Fruit fly (Drosophila melanogaster) whole organism, embryonic: ENCODE measurements around the gene GlnRS.

ENCODE experiments used
- ATbp ChIP-seq: fragments of 200-800 bp; sonication (Bioruptor generic); optimal IDR thresholded peaks from 2 replicates; lab custom pipeline; 2017; ENCODE audit warnings: missing biosample characterization, mild to moderate bottlenecking, missing genetic modification characterization, missing genetic modification reagents
- Atf6 ChIP-seq: fragments of 200-800 bp; sonication (Bioruptor generic); IDR thresholded peaks from 2 replicates; pipeline ENCODE4 v1.3.6; 2022; ENCODE audit warnings: missing biosample characterization, missing genetic modification characterization
- CG10431 ChIP-seq: fragments of 200-800 bp; sonication (Bioruptor generic); optimal IDR thresholded peaks from 3 replicates; lab custom pipeline; 2018; ENCODE audit warnings: missing biosample characterization, mild to moderate bottlenecking, missing genetic modification characterization
- CG11560 ChIP-seq: fragments of 200-800 bp; sonication (Bioruptor generic); IDR thresholded peaks from 3 replicates; pipeline ENCODE4 v1.3.6; 2022; ENCODE audit warnings: missing biosample characterization, missing genetic modification characterization
- CG11723 ChIP-seq: fragments of 200-800 bp; sonication (Bioruptor generic); optimal IDR thresholded peaks from 2 replicates; lab custom pipeline; 2017; ENCODE audit warnings: missing biosample characterization, mild to moderate bottlenecking, missing genetic modification characterization
- CG13123 ChIP-seq: fragments of 200-800 bp; sonication (Bioruptor generic); optimal IDR thresholded peaks from 2 replicates; lab custom pipeline; 2016; ENCODE audit warnings: missing biosample characterization, missing genetic modification characterization
- CG13775 ChIP-seq: fragments of 200-800 bp; sonication (Bioruptor generic); optimal IDR thresholded peaks from 3 replicates; lab custom pipeline; 2017; ENCODE audit warnings: missing biosample characterization, mild to moderate bottlenecking, missing genetic modification characterization
- CG14050 ChIP-seq: fragments of 200-800 bp; sonication (Bioruptor generic); IDR thresholded peaks from 3 replicates; pipeline ENCODE4 v1.3.6; 2022; ENCODE audit warnings: missing biosample characterization, missing genetic modification characterization
- CG15601 ChIP-seq: fragments of 200-800 bp; sonication (Bioruptor generic); optimal IDR thresholded peaks from 3 replicates; lab custom pipeline; 2019; ENCODE audit warnings: missing biosample characterization, mild to moderate bottlenecking, missing genetic modification characterization, moderate library complexity
- CG17802 ChIP-seq: fragments of 200-800 bp; sonication (Bioruptor generic); optimal IDR thresholded peaks from 2 replicates; lab custom pipeline; 2018; ENCODE audit warnings: missing biosample characterization, mild to moderate bottlenecking, missing genetic modification characterization, moderate library complexity
- CG30431 ChIP-seq: fragments of 200-800 bp; sonication (Bioruptor generic); optimal IDR thresholded peaks from 2 replicates; lab custom pipeline; 2017; ENCODE audit warnings: missing biosample characterization, missing genetic modification characterization
- CG31388 ChIP-seq: fragments of 200-800 bp; sonication (Bioruptor generic); optimal IDR thresholded peaks from 2 replicates; lab custom pipeline; 2016; ENCODE audit warnings: missing biosample characterization, missing genetic modification characterization
- CG32767 ChIP-seq: fragments of 200-800 bp; sonication (Bioruptor generic); IDR thresholded peaks from 2 replicates; pipeline ENCODE4 v1.3.6; 2022; ENCODE audit warnings: missing biosample characterization, missing genetic modification characterization
- CG3281 ChIP-seq: fragments of 200-800 bp; sonication (Bioruptor generic); optimal IDR thresholded peaks from 3 replicates; lab custom pipeline; 2017; ENCODE audit warnings: missing biosample characterization, mild to moderate bottlenecking, missing genetic modification characterization
- CG4404 ChIP-seq: fragments of 200-800 bp; sonication (Bioruptor generic); IDR thresholded peaks from 2 replicates; pipeline ENCODE4 v1.3.6; 2022; ENCODE audit warnings: missing biosample characterization, missing genetic modification characterization
- CG5180 ChIP-seq: fragments of 200-800 bp; sonication (Bioruptor generic); optimal IDR thresholded peaks from 3 replicates; lab custom pipeline; 2017; ENCODE audit warnings: missing biosample characterization, missing genetic modification characterization, mild to moderate bottlenecking, moderate library complexity, missing genetic modification reagents
- CG5953 ChIP-seq: fragments of 200-800 bp; sonication (Bioruptor generic); IDR thresholded peaks from 2 replicates; pipeline ENCODE4 v1.3.6; 2022; ENCODE audit warnings: missing biosample characterization, missing genetic modification characterization
- CG7987 ChIP-seq: fragments of 200-800 bp; sonication (Bioruptor generic); optimal IDR thresholded peaks from 2 replicates; lab custom pipeline; 2018; ENCODE audit warnings: missing biosample characterization, mild to moderate bottlenecking, missing genetic modification characterization, moderate library complexity
- CG9932 ChIP-seq: fragments of 200-800 bp; sonication (Bioruptor generic); IDR thresholded peaks from 2 replicates; pipeline ENCODE4 v1.3.6; 2022; ENCODE audit warnings: missing biosample characterization, missing genetic modification characterization
- Dll ChIP-seq: fragments of 200-800 bp; sonication (Bioruptor generic); IDR thresholded peaks from 4 replicates; pipeline ENCODE4 v1.3.6; 2022; ENCODE audit warnings: missing biosample characterization, missing genetic modification characterization; ENCODE audit not compliant: partially characterized antibody
- Fer2 ChIP-seq: fragments of 200-800 bp; sonication (Bioruptor generic); optimal IDR thresholded peaks from 2 replicates; lab custom pipeline; 2018; ENCODE audit warnings: missing biosample characterization, mild to moderate bottlenecking, missing genetic modification characterization, moderate library complexity
- Fer3 ChIP-seq: fragments of 200-800 bp; sonication (Bioruptor generic); optimal IDR thresholded peaks from 2 replicates; lab custom pipeline; 2018; ENCODE audit warnings: missing biosample characterization, mild to moderate bottlenecking, missing genetic modification characterization, moderate library complexity
- Hand ChIP-seq: fragments of 200-800 bp; sonication (Bioruptor generic); optimal IDR thresholded peaks from 2 replicates; lab custom pipeline; 2017; ENCODE audit warnings: mild to moderate bottlenecking, missing biosample characterization, missing genetic modification reagents, missing genetic modification characterization
- Hmr ChIP-seq: fragments of 200-800 bp; sonication (Bioruptor generic); optimal IDR thresholded peaks from 3 replicates; lab custom pipeline; 2017; ENCODE audit warnings: mild to moderate bottlenecking, missing biosample characterization, missing genetic modification reagents, missing genetic modification characterization
- Mad ChIP-seq: fragments of 200-800 bp; sonication (Bioruptor generic); optimal IDR thresholded peaks from 2 replicates; lab custom pipeline; 2016; ENCODE audit warnings: missing biosample characterization, missing genetic modification characterization
- Meics ChIP-seq: fragments of 200-800 bp; sonication (Bioruptor generic); optimal IDR thresholded peaks from 2 replicates; lab custom pipeline; 2017; ENCODE audit warnings: missing biosample characterization, mild to moderate bottlenecking, missing genetic modification characterization
- NC2α ChIP-seq: fragments of 200-800 bp; sonication (Bioruptor generic); optimal IDR thresholded peaks from 2 replicates; lab custom pipeline; 2016; ENCODE audit warnings: missing biosample characterization, missing genetic modification characterization
- Six4 ChIP-seq: fragments of 200-800 bp; sonication (Bioruptor generic); optimal IDR thresholded peaks from 2 replicates; lab custom pipeline; 2016; ENCODE audit warnings: missing biosample characterization, missing genetic modification characterization
- Sox100B ChIP-seq: fragments of 200-800 bp; sonication (Bioruptor generic); optimal IDR thresholded peaks from 3 replicates; lab custom pipeline; 2018; ENCODE audit warnings: missing biosample characterization, mild to moderate bottlenecking, missing genetic modification characterization
- ab ChIP-seq: fragments of 200-800 bp; sonication (Bioruptor generic); optimal IDR thresholded peaks from 2 replicates; lab custom pipeline; 2016; ENCODE audit warnings: missing biosample characterization, missing genetic modification characterization
- bcd ChIP-seq: fragments of 200-800 bp; sonication (Bioruptor generic); optimal IDR thresholded peaks from 2 replicates; lab custom pipeline; 2017; ENCODE audit warnings: missing biosample characterization, mild to moderate bottlenecking, missing genetic modification characterization
- crc ChIP-seq: fragments of 200-800 bp; sonication (Bioruptor generic); optimal IDR thresholded peaks from 2 replicates; lab custom pipeline; 2016; ENCODE audit warnings: missing biosample characterization, missing genetic modification characterization
- dmrt99B ChIP-seq: fragments of 200-800 bp; sonication (Bioruptor generic); optimal IDR thresholded peaks from 2 replicates; lab custom pipeline; 2018; ENCODE audit warnings: missing biosample characterization, mild to moderate bottlenecking, missing genetic modification characterization, moderate library complexity
- gsb-n ChIP-seq: fragments of 200-800 bp; sonication (Bioruptor generic); optimal IDR thresholded peaks from 3 replicates; lab custom pipeline; 2018; ENCODE audit warnings: missing biosample characterization, mild to moderate bottlenecking, missing genetic modification characterization
- inv ChIP-seq: fragments of 200-800 bp; sonication (Bioruptor generic); IDR thresholded peaks from 2 replicates; pipeline ENCODE4 v1.3.6; 2022; ENCODE audit warnings: missing biosample characterization, missing genetic modification characterization; ENCODE audit not compliant: partially characterized antibody
- lmd ChIP-seq: fragments of 200-800 bp; sonication (Bioruptor generic); IDR thresholded peaks from 2 replicates; pipeline ENCODE4 v1.3.6; 2022; ENCODE audit warnings: missing biosample characterization, missing genetic modification characterization
- nom ChIP-seq: fragments of 200-800 bp; sonication (Bioruptor generic); optimal IDR thresholded peaks from 2 replicates; lab custom pipeline; 2017; ENCODE audit warnings: missing biosample characterization, missing genetic modification characterization, mild to moderate bottlenecking, moderate library complexity, missing genetic modification reagents
- p53 ChIP-seq: fragments of 200-800 bp; sonication (Bioruptor generic); optimal IDR thresholded peaks from 2 replicates; lab custom pipeline; 2016; ENCODE audit warnings: missing biosample characterization, missing genetic modification characterization
- repo ChIP-seq: fragments of 200-800 bp; sonication (Bioruptor generic); optimal IDR thresholded peaks from 2 replicates; lab custom pipeline; 2016; ENCODE audit warnings: missing biosample characterization, missing genetic modification characterization
- rib ChIP-seq: fragments of 200-800 bp; sonication (Bioruptor generic); IDR thresholded peaks from 2 replicates; pipeline ENCODE4 v1.3.6; 2022; ENCODE audit warnings: missing biosample characterization, missing genetic modification characterization
- sc ChIP-seq, 3 experiments: fragments of >200 bp in 2 of 3; fragments of 200-800 bp in 1 of 3; sonication (Bioruptor generic) in 1 of 3; optimal IDR thresholded peaks; 2 replicates in 2 of 3; 3 replicates in 1 of 3; lab custom pipeline; 2017; ENCODE audit warnings: mild to moderate bottlenecking in 1 of 3, missing biosample characterization in 1 of 3, missing genetic modification characterization in 1 of 3, missing genetic modification reagents in 1 of 3
- shn ChIP-seq: fragments of 200-800 bp; sonication (Bioruptor generic); optimal IDR thresholded peaks from 3 replicates; lab custom pipeline; 2016; ENCODE audit warnings: missing biosample characterization, missing genetic modification characterization
- sna ChIP-seq: fragments of 200-800 bp; sonication (Bioruptor generic); IDR thresholded peaks from 2 replicates; pipeline ENCODE4 v1.3.6; 2022; ENCODE audit warnings: missing biosample characterization, missing genetic modification characterization; ENCODE audit not compliant: partially characterized antibody
- stwl ChIP-seq: fragments of 200-800 bp; sonication (Bioruptor generic); optimal IDR thresholded peaks from 3 replicates; lab custom pipeline; 2018; ENCODE audit warnings: missing biosample characterization, mild to moderate bottlenecking, missing genetic modification characterization, moderate library complexity
- sug ChIP-seq: fragments of 200-800 bp; optimal IDR thresholded peaks from 2 replicates; lab custom pipeline; 2019; ENCODE audit warnings: missing biosample characterization, mild to moderate bottlenecking, missing genetic modification characterization, moderate library complexity
- tna ChIP-seq: fragments of 200-800 bp; sonication (Bioruptor generic); IDR thresholded peaks from 2 replicates; pipeline ENCODE4 v1.3.6; 2022; ENCODE audit warnings: missing biosample characterization, missing genetic modification characterization; ENCODE audit not compliant: partially characterized antibody
- toy ChIP-seq: fragments of 200-800 bp; sonication (Bioruptor generic); IDR thresholded peaks from 2 replicates; pipeline ENCODE4 v1.3.6; 2022; ENCODE audit warnings: missing biosample characterization, missing genetic modification characterization
- tup ChIP-seq: fragments of 200-800 bp; sonication (Bioruptor generic); optimal IDR thresholded peaks from 2 replicates; lab custom pipeline; 2016; ENCODE audit warnings: missing biosample characterization, mild to moderate bottlenecking, missing genetic modification characterization, moderate library complexity
- zfh2 ChIP-seq: fragments of 200-800 bp; sonication (Bioruptor generic); optimal IDR thresholded peaks from 2 replicates; lab custom pipeline; 2016; ENCODE audit warnings: missing biosample characterization, missing genetic modification characterization

GlnRS gene

dm6 chr3R:25247379-25247869 is 18.1 kb downstream of the GlnRS start, which contains the start of the genes RpS27 and Nup37 (continued):
- TF ChIP-seq inv (GFP tag; lab: Robert Waterston, UW) (no peak), ab (GFP tag; lab: Kevin White, UChicago) (peak; percentile 94), Sox100B (peak; percentile 97), tna (GFP tag; lab: Robert Waterston, UW) (no peak), Dll (GFP tag; lab: Robert Waterston, UW) (no peak), CG13775 (GFP tag; lab: Kevin White, UChicago) (peak; percentile 99), rib (GFP tag; lab: Robert Waterston, UW) (peak; percentile 91), dmrt99B (tag; lab: Kevin White, UChicago) (peak; percentile 91), CG5953 (GFP tag; lab: Robert Waterston, UW) (peak; percentile 96), CG13123 (GFP tag; lab: Kevin White, UChicago) (peak; percentile 100), CG11560 (tag; lab: Robert Waterston, UW) (peak; percentile 89), Fer2 (tag; lab: Kevin White, UChicago) (peak; percentile 98), Hmr (peak; percentile 99), toy (GFP tag; lab: Robert Waterston, UW) (peak; percentile 95), CG9932 (peak; percentile 98), Atf6 (GFP tag; lab: Robert Waterston, UW) (peak; percentile 93), CG30431 (GFP tag; lab: Kevin White, UChicago) (peak; percentile 98), CG5180 (GFP tag; lab: Kevin White, UChicago) (peak; percentile 91), Meics (GFP tag; lab: Kevin White, UChicago) (peak; percentile 99), Hand (GFP tag; lab: Kevin White, UChicago) (peak; percentile 94), shn (GFP tag; lab: Kevin White, UChicago) (peak; percentile 99), Six4 (GFP tag; lab: Kevin White, UChicago) (peak; percentile 96), CG10431 (GFP tag; lab: Kevin White, UChicago) (peak; percentile 98), bcd (GFP tag; lab: Kevin White, UChicago) (peak; percentile 100), NC2α (GFP tag; lab: Kevin White, UChicago) (peak; percentile 98), nom (GFP tag; lab: Kevin White, UChicago) (peak; percentile 95), CG4404 (GFP tag; lab: Robert Waterston, UW) (peak; percentile 89), CG17802 (tag; lab: Kevin White, UChicago) (peak; percentile 94), crc (GFP tag; lab: Kevin White, UChicago) (peak; percentile 97), CG7987 (GFP tag; lab: Kevin White, UChicago) (peak; percentile 100), CG15601 (peak; percentile 94), p53 (GFP tag; lab: Kevin White, UChicago) (peak; percentile 98), zfh2 (GFP tag; lab: Kevin White, UChicago) (peak; percentile 98), CG14050 (GFP tag; lab: Robert Waterston, UW) (peak; percentile 93), sna (no peak), sc (optimal IDR thresholded peaks at IDR 0.05; lab: Kevin White, UChicago) (no peak), sc (GFP tag; optimal IDR thresholded peaks at IDR 0.05; lab: Kevin White, UChicago) (peak; percentile 97), stwl (tag; lab: Kevin White, UChicago) (peak; percentile 95), Mad (peak; percentile 99), CG31388 (GFP tag; lab: Kevin White, UChicago) (peak; percentile 94), repo (peak; percentile 98), lmd (GFP tag; lab: Robert Waterston, UW) (peak; percentile 95), CG32767 (GFP tag; lab: Robert Waterston, UW) (peak; percentile 80), tup (GFP tag; lab: Kevin White, UChicago) (peak; percentile 93), sug (tag; lab: Kevin White, UChicago) (peak; percentile 97), CG3281 (GFP tag; lab: Kevin White, UChicago) (peak; percentile 99), gsb-n (peak; percentile 95), ATbp (GFP tag; lab: Kevin White, UChicago) (peak; percentile 97), Fer3 (tag; lab: Kevin White, UChicago) (peak; percentile 98), CG11723 (peak; percentile 99)
